Fruit fly (Drosophila melanogaster) whole organism, prepupa: ENCODE results near the gene Amnionless.
A peak's percentile ranks its signal among the peaks of the same experiment; 100 is the strongest.

Experiments
- Blimp-1 ChIP-seq: fragments of 200-800 bp; sonication (Bioruptor generic); optimal IDR thresholded peaks from 3 replicates; lab custom pipeline; 2017; ENCODE audit warnings: missing biosample characterization, missing genetic modification characterization, mild to moderate bottlenecking, moderate library complexity, missing genetic modification reagents
- CG10631 ChIP-seq: fragments of 200-800 bp; sonication (Bioruptor generic); optimal IDR thresholded peaks from 2 replicates; lab custom pipeline; 2016; ENCODE audit warnings: missing biosample characterization, missing genetic modification characterization
- CG11294 ChIP-seq: fragments of 200-800 bp; sonication (Bioruptor generic); IDR thresholded peaks from 2 replicates; pipeline ENCODE4 v1.3.6; 2022; ENCODE audit warnings: missing biosample characterization, missing genetic modification characterization
- CG11762 ChIP-seq: fragments of 200-800 bp; sonication (Bioruptor generic); optimal IDR thresholded peaks from 3 replicates; lab custom pipeline; 2016; ENCODE audit warnings: missing biosample characterization, missing genetic modification characterization; ENCODE audit not compliant: insufficient read depth
- CG15336 ChIP-seq: fragments of 200-800 bp; sonication (Bioruptor generic); IDR thresholded peaks from 2 replicates; pipeline ENCODE4 v1.3.6; 2022; ENCODE audit warnings: missing biosample characterization, missing genetic modification characterization
- CG16779 ChIP-seq: fragments of 200-800 bp; sonication (Bioruptor generic); optimal IDR thresholded peaks from 3 replicates; lab custom pipeline; 2017; ENCODE audit warnings: missing biosample characterization, mild to moderate bottlenecking, missing genetic modification characterization
- CG3032 ChIP-seq: fragments of 200-800 bp; optimal IDR thresholded peaks from 2 replicates; lab custom pipeline; 2019; ENCODE audit warnings: missing biosample characterization, mild to moderate bottlenecking, missing genetic modification characterization, moderate library complexity
- CG31627 ChIP-seq: fragments of 200-800 bp; sonication (Bioruptor generic); optimal IDR thresholded peaks from 3 replicates; lab custom pipeline; 2016; ENCODE audit warnings: missing biosample characterization, missing genetic modification characterization
- CG32006 ChIP-seq: fragments of 200-800 bp; sonication (Bioruptor generic); optimal IDR thresholded peaks from 3 replicates; lab custom pipeline; 2017; ENCODE audit warnings: missing biosample characterization, mild to moderate bottlenecking, missing genetic modification characterization
- CG34406 ChIP-seq: fragments of 200-800 bp; sonication (Bioruptor generic); optimal IDR thresholded peaks from 3 replicates; lab custom pipeline; 2016; ENCODE audit warnings: missing biosample characterization, missing genetic modification characterization
- CG3919 ChIP-seq: fragments of 200-800 bp; sonication (Bioruptor generic); optimal IDR thresholded peaks from 3 replicates; lab custom pipeline; 2016; ENCODE audit warnings: missing biosample characterization, missing genetic modification characterization
- CG4318 ChIP-seq: fragments of 200-800 bp; sonication (Bioruptor generic); optimal IDR thresholded peaks from 3 replicates; lab custom pipeline; 2017; ENCODE audit warnings: missing biosample characterization, mild to moderate bottlenecking, missing genetic modification characterization
- CG6163 ChIP-seq: fragments of 200-800 bp; sonication (Bioruptor generic); IDR thresholded peaks from 3 replicates; pipeline ENCODE4 v1.3.6; 2022; ENCODE audit warnings: missing biosample characterization, missing genetic modification characterization
- CG6276 ChIP-seq: fragments of 200-800 bp; sonication (Bioruptor generic); optimal IDR thresholded peaks from 2 replicates; lab custom pipeline; 2017; ENCODE audit warnings: missing biosample characterization, mild to moderate bottlenecking, missing genetic modification characterization
- CG6792 ChIP-seq: fragments of 200-800 bp; sonication (Bioruptor generic); optimal IDR thresholded peaks from 3 replicates; lab custom pipeline; 2016; ENCODE audit warnings: missing biosample characterization, missing genetic modification characterization
- CG6808 ChIP-seq: fragments of 200-800 bp; sonication (Bioruptor generic); optimal IDR thresholded peaks from 3 replicates; lab custom pipeline; 2017; ENCODE audit warnings: missing biosample characterization, missing genetic modification characterization, mild to moderate bottlenecking, moderate library complexity, missing genetic modification reagents
- CG6854 ChIP-seq: fragments of 200-800 bp; sonication (Bioruptor generic); optimal IDR thresholded peaks from 2 replicates; lab custom pipeline; 2017; ENCODE audit warnings: missing biosample characterization, mild to moderate bottlenecking, missing genetic modification characterization
- CG7368 ChIP-seq: fragments of 200-800 bp; sonication (Bioruptor generic); optimal IDR thresholded peaks from 3 replicates; lab custom pipeline; 2016; ENCODE audit warnings: missing biosample characterization, missing genetic modification characterization
- CG8119 ChIP-seq: fragments of 200-800 bp; sonication (Bioruptor generic); IDR thresholded peaks from 3 replicates; pipeline ENCODE4 v1.3.6; 2022; ENCODE audit warnings: missing biosample characterization, missing genetic modification characterization
- Ets21C ChIP-seq: fragments of 200-800 bp; sonication (Bioruptor generic); optimal IDR thresholded peaks from 3 replicates; lab custom pipeline; 2016; ENCODE audit warnings: missing biosample characterization, missing genetic modification characterization
- Ets96B ChIP-seq: fragments of 200-800 bp; optimal IDR thresholded peaks from 2 replicates; lab custom pipeline; 2019; ENCODE audit warnings: missing biosample characterization, mild to moderate bottlenecking, missing genetic modification characterization, moderate library complexity
- Gug ChIP-seq: fragments of 200-800 bp; sonication (Bioruptor generic); IDR thresholded peaks from 2 replicates; pipeline ENCODE4 v1.3.6; 2022; ENCODE audit warnings: missing biosample characterization, missing genetic modification characterization
- Hr4 ChIP-seq: fragments of 200-800 bp; sonication (Bioruptor generic); optimal IDR thresholded peaks from 3 replicates; lab custom pipeline; 2016; ENCODE audit warnings: missing biosample characterization, missing genetic modification characterization
- Lpt ChIP-seq: fragments of 200-800 bp; sonication (Bioruptor generic); optimal IDR thresholded peaks from 3 replicates; lab custom pipeline; 2016; ENCODE audit warnings: missing biosample characterization, missing genetic modification characterization
- OdsH ChIP-seq: fragments of 200-800 bp; sonication (Bioruptor generic); optimal IDR thresholded peaks from 3 replicates; lab custom pipeline; 2016; ENCODE audit warnings: missing biosample characterization, missing genetic modification characterization
- dac ChIP-seq: fragments of 200-800 bp; sonication (Bioruptor generic); optimal IDR thresholded peaks from 2 replicates; lab custom pipeline; 2017; ENCODE audit warnings: missing biosample characterization, mild to moderate bottlenecking, missing genetic modification characterization
- dsx ChIP-seq: fragments of 200-800 bp; optimal IDR thresholded peaks from 3 replicates; lab custom pipeline; 2019; ENCODE audit warnings: missing biosample characterization, mild to moderate bottlenecking, missing genetic modification characterization, moderate library complexity; ENCODE audit not compliant: poor library complexity, severe bottlenecking
- eg ChIP-seq: fragments of 200-800 bp; sonication (Bioruptor generic); IDR thresholded peaks from 3 replicates; pipeline ENCODE4 v1.3.6; 2022; ENCODE audit warnings: missing biosample characterization, missing genetic modification characterization
- esn ChIP-seq: fragments of 200-800 bp; sonication (Bioruptor generic); optimal IDR thresholded peaks from 2 replicates; lab custom pipeline; 2016; ENCODE audit warnings: missing biosample characterization, mild to moderate bottlenecking, missing genetic modification characterization, moderate library complexity
- fd85E ChIP-seq: fragments of 200-800 bp; sonication (Bioruptor generic); optimal IDR thresholded peaks from 3 replicates; lab custom pipeline; 2016; ENCODE audit warnings: missing biosample characterization, missing genetic modification characterization
- lz ChIP-seq: fragments of 200-800 bp; sonication (Bioruptor generic); optimal IDR thresholded peaks from 3 replicates; lab custom pipeline; 2016; ENCODE audit warnings: missing biosample characterization, missing genetic modification characterization
- net ChIP-seq: fragments of 200-800 bp; sonication (Bioruptor generic); optimal IDR thresholded peaks from 3 replicates; lab custom pipeline; 2016; ENCODE audit warnings: missing biosample characterization, missing genetic modification characterization
- pdm3 ChIP-seq: fragments of 200-800 bp; sonication (Bioruptor generic); optimal IDR thresholded peaks from 3 replicates; lab custom pipeline; 2016; ENCODE audit warnings: missing biosample characterization, missing genetic modification characterization
- spab ChIP-seq: fragments of 200-800 bp; sonication (Bioruptor generic); optimal IDR thresholded peaks from 2 replicates; lab custom pipeline; 2017; ENCODE audit warnings: missing biosample characterization, mild to moderate bottlenecking, missing genetic modification characterization, missing genetic modification reagents
- ss ChIP-seq, 2 experiments: fragments of 200-800 bp; sonication (Bioruptor generic); optimal IDR thresholded peaks; 2 replicates in 1 of 2; 3 replicates in 1 of 2; lab custom pipeline; 2017 to 2018; ENCODE audit warnings: mild to moderate bottlenecking in 2 of 2, missing biosample characterization in 2 of 2, missing genetic modification characterization in 2 of 2, moderate library complexity in 1 of 2
- svp ChIP-seq: fragments of 200-800 bp; sonication (Bioruptor generic); peaks from one replicate; lab custom pipeline; 2016; ENCODE audit warnings: missing biosample characterization, missing genetic modification characterization
- topi ChIP-seq: fragments of 200-800 bp; sonication (Bioruptor generic); optimal IDR thresholded peaks from 3 replicates; lab custom pipeline; 2016; ENCODE audit warnings: missing biosample characterization, missing genetic modification characterization

Amnionless gene

dm6 chr2L:243819-244218, 45.1 kb downstream of the Amnionless start:
- TF ChIP-seq CG31627 (GFP tag; lab: Kevin White, UChicago) = no peak
- peak; percentile 50 for TF ChIP-seq net (GFP tag; lab: Kevin White, UChicago)
- peak; percentile 37; the same call in 1 of the 2 replicates for TF ChIP-seq CG11294 (GFP tag; lab: Robert Waterston, UW)
- TF ChIP-seq CG15336 (GFP tag; lab: Robert Waterston, UW) = peak; percentile 92
- TF ChIP-seq dac (GFP tag; lab: Kevin White, UChicago) = peak; percentile 63
- peak; percentile 64 for TF ChIP-seq Gug (GFP tag; lab: Robert Waterston, UW)
- no peak for TF ChIP-seq ss (GFP tag; optimal IDR thresholded peaks at IDR 0.05; lab: Kevin White, UChicago)
- peak; percentile 90 for TF ChIP-seq eg
- peak; percentile 76 for TF ChIP-seq CG4318
- no peak for TF ChIP-seq dsx
- TF ChIP-seq CG6163 (GFP tag; lab: Robert Waterston, UW) = peak; percentile 78
- no peak for TF ChIP-seq CG11762 (GFP tag; lab: Kevin White, UChicago)
- no peak for TF ChIP-seq svp
- TF ChIP-seq CG3032 (tag; lab: Kevin White, UChicago) = no peak
- peak; percentile 79 for TF ChIP-seq CG6276 (GFP tag; lab: Kevin White, UChicago)
- TF ChIP-seq CG32006 (GFP tag; lab: Kevin White, UChicago) = peak; percentile 88
- peak; percentile 27 for TF ChIP-seq Hr4 (GFP tag; lab: Kevin White, UChicago)
- peak; percentile 93 for TF ChIP-seq CG8119 (GFP tag; lab: Robert Waterston, UW)
- no peak for TF ChIP-seq CG34406 (GFP tag; lab: Kevin White, UChicago)
- TF ChIP-seq Lpt (GFP tag; lab: Kevin White, UChicago) = peak; percentile 80
- peak; percentile 28 for TF ChIP-seq CG10631
- TF ChIP-seq CG16779 (tag; lab: Kevin White, UChicago) = peak; percentile 11
- no peak for TF ChIP-seq lz

- TF ChIP-seq CG6854 = no peak
- TF ChIP-seq CG3919 (GFP tag; lab: Kevin White, UChicago) = no peak
- TF ChIP-seq spab (GFP tag; lab: Kevin White, UChicago) = no peak
- no peak for TF ChIP-seq CG6163 (GFP tag; lab: Robert Waterston, UW)
- no peak for TF ChIP-seq OdsH (GFP tag; lab: Kevin White, UChicago)
- TF ChIP-seq fd85E (GFP tag; lab: Kevin White, UChicago) = no peak
- TF ChIP-seq CG3032 (tag; lab: Kevin White, UChicago) = no peak
- TF ChIP-seq Blimp-1 (GFP tag; lab: Kevin White, UChicago) = no peak
- TF ChIP-seq Gug (GFP tag; lab: Robert Waterston, UW) = no peak
- no peak for TF ChIP-seq Ets21C (GFP tag; lab: Kevin White, UChicago)
- TF ChIP-seq, all 60 proteins: peak for 0
These were observed 45.8 kb downstream of the Amnionless start for dm6 chr2L:243123-243522.

DNA sequence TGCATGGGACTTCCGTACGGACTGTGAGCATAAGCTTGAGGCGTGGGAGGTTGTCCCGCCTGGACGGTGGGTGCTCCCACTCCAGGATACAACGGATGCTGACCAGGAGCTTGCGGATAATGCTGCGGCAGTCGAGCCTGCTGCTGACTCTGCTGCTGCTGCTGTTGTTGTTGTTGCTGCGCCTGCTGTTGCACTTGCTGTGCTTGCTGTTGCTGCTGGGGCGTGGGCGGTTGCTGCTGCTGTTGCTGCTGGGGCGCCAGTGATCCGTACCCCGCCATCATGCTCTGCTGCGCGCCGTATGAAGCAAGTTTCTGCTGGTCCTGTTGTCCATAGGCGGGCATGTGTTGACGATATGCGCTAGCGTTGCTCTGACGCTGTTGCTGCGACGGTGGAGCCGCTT, 47.5 kb downstream of the Amnionless start:
- TF ChIP-seq Gug (GFP tag; lab: Robert Waterston, UW) (no peak), CG11294 (GFP tag; lab: Robert Waterston, UW) (no peak), dac (GFP tag; lab: Kevin White, UChicago) (no peak), CG8119 (GFP tag; lab: Robert Waterston, UW) (no peak), CG6792 (GFP tag; lab: Kevin White, UChicago) (no peak), topi (no peak), pdm3 (GFP tag; lab: Kevin White, UChicago) (no peak), Blimp-1 (GFP tag; lab: Kevin White, UChicago) (no peak), ss (GFP tag; optimal IDR thresholded peaks at IDR 0.05; lab: Kevin White, UChicago) (no peak), dsx (no peak), CG10631 (no peak), CG6808 (GFP tag; lab: Kevin White, UChicago) (no peak), Ets96B (tag; lab: Kevin White, UChicago) (no peak), CG7368 (GFP tag; lab: Kevin White, UChicago) (no peak), esn (GFP tag; lab: Kevin White, UChicago) (no peak), CG16779 (tag; lab: Kevin White, UChicago) (no peak)
